Fruit fly (Drosophila melanogaster) whole organism, embryonic: ENCODE data around the gene Cdc6.
A peak's percentile ranks its signal among the peaks of the same experiment; 100 is the strongest.

ENCODE experiments used
- Ada2b ChIP-seq: fragments of 200-800 bp; sonication (Bioruptor generic); IDR thresholded peaks from 2 replicates; pipeline ENCODE4 v1.3.6; 2022; ENCODE audit warnings: missing biosample characterization, missing genetic modification characterization
- BEAF-32 ChIP-seq: fragments of 200-800 bp; sonication (Bioruptor generic); optimal IDR thresholded peaks from 3 replicates; lab custom pipeline; 2017; ENCODE audit warnings: missing biosample characterization, missing genetic modification characterization, mild to moderate bottlenecking, moderate library complexity, missing genetic modification reagents
- Bteb2 ChIP-seq: fragments of 200-800 bp; sonication (Bioruptor generic); optimal IDR thresholded peaks from 2 replicates; lab custom pipeline; 2016; ENCODE audit warnings: missing biosample characterization, missing genetic modification characterization
- CG10431 ChIP-seq: fragments of 200-800 bp; sonication (Bioruptor generic); optimal IDR thresholded peaks from 3 replicates; lab custom pipeline; 2018; ENCODE audit warnings: missing biosample characterization, mild to moderate bottlenecking, missing genetic modification characterization
- CG15073 ChIP-seq: fragments of 200-800 bp; sonication (Bioruptor generic); optimal IDR thresholded peaks from 2 replicates; lab custom pipeline; 2016; ENCODE audit warnings: missing biosample characterization, missing genetic modification characterization
- CG15514 ChIP-seq: fragments of 200-800 bp; sonication (Bioruptor generic); optimal IDR thresholded peaks from 3 replicates; lab custom pipeline; 2017; ENCODE audit warnings: missing biosample characterization, missing genetic modification characterization, mild to moderate bottlenecking, moderate library complexity, missing genetic modification reagents
- CG16813 ChIP-seq: fragments of 200-800 bp; sonication (Bioruptor generic); IDR thresholded peaks from 3 replicates; pipeline ENCODE4 v1.3.6; 2022; ENCODE audit warnings: missing biosample characterization, missing genetic modification characterization; ENCODE audit not compliant: partially characterized antibody
- CG1832 ChIP-seq: fragments of 200-800 bp; sonication (Bioruptor generic); optimal IDR thresholded peaks from 2 replicates; lab custom pipeline; 2017; ENCODE audit warnings: missing biosample characterization, mild to moderate bottlenecking, missing genetic modification characterization, inconsistent platforms
- CG18476 ChIP-seq: fragments of 200-800 bp; sonication (Bioruptor generic); optimal IDR thresholded peaks from 2 replicates; lab custom pipeline; 2016; ENCODE audit warnings: missing biosample characterization, mild to moderate bottlenecking, missing genetic modification characterization
- CG2678 ChIP-seq: fragments of 200-800 bp; sonication (Bioruptor generic); optimal IDR thresholded peaks from 3 replicates; lab custom pipeline; 2019; ENCODE audit warnings: missing biosample characterization, mild to moderate bottlenecking, missing genetic modification characterization, moderate library complexity
- CG2875 ChIP-seq: fragments of 200-800 bp; sonication (Bioruptor generic); optimal IDR thresholded peaks from 2 replicates; lab custom pipeline; 2017; ENCODE audit warnings: missing biosample characterization, mild to moderate bottlenecking, missing genetic modification characterization, missing genetic modification reagents
- CG30403 ChIP-seq: fragments of 200-800 bp; sonication (Bioruptor generic); optimal IDR thresholded peaks from 3 replicates; lab custom pipeline; 2016; ENCODE audit warnings: missing biosample characterization, missing genetic modification characterization
- CG30431 ChIP-seq: fragments of 200-800 bp; sonication (Bioruptor generic); optimal IDR thresholded peaks from 2 replicates; lab custom pipeline; 2017; ENCODE audit warnings: missing biosample characterization, missing genetic modification characterization
- CG3838 ChIP-seq: fragments of 200-800 bp; sonication (Bioruptor generic); optimal IDR thresholded peaks from 3 replicates; lab custom pipeline; 2016; ENCODE audit warnings: missing biosample characterization, missing genetic modification characterization
- CG42726 ChIP-seq: fragments of 200-800 bp; sonication (Bioruptor generic); IDR thresholded peaks from 2 replicates; pipeline ENCODE4 v1.3.6; 2022; ENCODE audit warnings: missing biosample characterization, missing genetic modification characterization; ENCODE audit not compliant: partially characterized antibody
- CG4854 ChIP-seq: fragments of 200-800 bp; sonication (Bioruptor generic); optimal IDR thresholded peaks from 2 replicates; lab custom pipeline; 2016; ENCODE audit warnings: missing biosample characterization, missing genetic modification characterization, inconsistent platforms
- CG7372 ChIP-seq: fragments of 200-800 bp; sonication (Bioruptor generic); IDR thresholded peaks from 2 replicates; pipeline ENCODE4 v1.3.6; 2022; ENCODE audit warnings: missing biosample characterization, missing genetic modification characterization
- CG9932 ChIP-seq: fragments of 200-800 bp; sonication (Bioruptor generic); IDR thresholded peaks from 2 replicates; pipeline ENCODE4 v1.3.6; 2022; ENCODE audit warnings: missing biosample characterization, missing genetic modification characterization
- Dip3 ChIP-seq: fragments of 200-800 bp; sonication (Bioruptor generic); optimal IDR thresholded peaks from 3 replicates; lab custom pipeline; 2016; ENCODE audit warnings: missing biosample characterization, missing genetic modification characterization
- Dll ChIP-seq: fragments of 200-800 bp; sonication (Bioruptor generic); IDR thresholded peaks from 4 replicates; pipeline ENCODE4 v1.3.6; 2022; ENCODE audit warnings: missing biosample characterization, missing genetic modification characterization; ENCODE audit not compliant: partially characterized antibody
- Doc3 ChIP-seq: fragments of 200-800 bp; sonication (Bioruptor generic); IDR thresholded peaks from 3 replicates; pipeline ENCODE4 v1.3.6; 2022; ENCODE audit warnings: missing biosample characterization, missing genetic modification characterization; ENCODE audit not compliant: partially characterized antibody
- Ets65A ChIP-seq: fragments of 200-800 bp; sonication (Bioruptor generic); peaks from one replicate; lab custom pipeline; 2016; ENCODE audit warnings: missing biosample characterization, missing genetic modification characterization
- Lim3 ChIP-seq: fragments of 200-800 bp; sonication (Bioruptor generic); IDR thresholded peaks from 2 replicates; pipeline ENCODE4 v1.3.6; 2022; ENCODE audit warnings: missing biosample characterization, missing genetic modification characterization
- Lpt ChIP-seq: fragments of >200 bp; optimal IDR thresholded peaks from 2 replicates; lab custom pipeline; 2018; ENCODE audit warnings: missing biosample characterization, missing genetic modification characterization
- NC2β ChIP-seq: fragments of 200-800 bp; sonication (Bioruptor generic); optimal IDR thresholded peaks from 2 replicates; lab custom pipeline; 2016; ENCODE audit warnings: missing biosample characterization, missing genetic modification characterization
- Opbp ChIP-seq: fragments of 200-800 bp; sonication (Bioruptor generic); IDR thresholded peaks from 3 replicates; pipeline ENCODE4 v1.3.6; 2022; ENCODE audit warnings: missing biosample characterization, missing genetic modification characterization; ENCODE audit not compliant: partially characterized antibody
- Xrp1 ChIP-seq: fragments of 200-800 bp; sonication (Bioruptor generic); IDR thresholded peaks from 2 replicates; pipeline ENCODE4 v1.3.6; 2022; ENCODE audit warnings: missing biosample characterization, missing genetic modification characterization
- abd-A ChIP-seq: fragments of 200-800 bp; sonication (Bioruptor generic); optimal IDR thresholded peaks from 3 replicates; lab custom pipeline; 2019; ENCODE audit warnings: missing biosample characterization, mild to moderate bottlenecking, missing genetic modification characterization, moderate library complexity
- al ChIP-seq: fragments of 200-800 bp; sonication (Bioruptor generic); IDR thresholded peaks from 2 replicates; pipeline ENCODE4 v1.3.6; 2022; ENCODE audit warnings: missing biosample characterization, missing genetic modification characterization
- cad ChIP-seq: fragments of >200 bp; optimal IDR thresholded peaks from 2 replicates; lab custom pipeline; 2017; ENCODE audit warnings: missing biosample characterization, missing genetic modification characterization
- chif ChIP-seq, 2 experiments: fragments of 200-800 bp; sonication (Bioruptor generic); optimal IDR thresholded peaks; 3 replicates each; lab custom pipeline; 2016; ENCODE audit warnings: missing biosample characterization in 2 of 2, missing genetic modification characterization in 2 of 2
- dan ChIP-seq: fragments of 200-800 bp; sonication (Bioruptor generic); IDR thresholded peaks from 2 replicates; pipeline ENCODE4 v1.3.6; 2022; ENCODE audit warnings: missing biosample characterization, missing genetic modification characterization
- dmrt11E ChIP-seq: fragments of 200-800 bp; sonication (Bioruptor generic); optimal IDR thresholded peaks from 3 replicates; lab custom pipeline; 2018; ENCODE audit warnings: missing biosample characterization, mild to moderate bottlenecking, missing genetic modification characterization, moderate library complexity
- fd102C ChIP-seq: fragments of 200-800 bp; sonication (Bioruptor generic); optimal IDR thresholded peaks from 2 replicates; lab custom pipeline; 2018; ENCODE audit warnings: missing biosample characterization, mild to moderate bottlenecking, missing genetic modification characterization, moderate library complexity
- ftz-f1 ChIP-seq: fragments of 200-800 bp; sonication (Bioruptor generic); optimal IDR thresholded peaks from 2 replicates; lab custom pipeline; 2016; ENCODE audit warnings: missing biosample characterization, missing genetic modification characterization
- gce ChIP-seq: fragments of 200-800 bp; sonication (Bioruptor generic); IDR thresholded peaks from 3 replicates; pipeline ENCODE4 v1.3.6; 2022; ENCODE audit warnings: missing biosample characterization, missing genetic modification characterization
- gfzf ChIP-seq: fragments of 200-800 bp; sonication (Bioruptor generic); optimal IDR thresholded peaks from 2 replicates; lab custom pipeline; 2016; ENCODE audit warnings: missing biosample characterization, mild to moderate bottlenecking, missing genetic modification characterization, moderate library complexity
- hkb ChIP-seq, 2 experiments: fragments of 200-800 bp in 1 of 2; fragments of >200 bp in 1 of 2; sonication (Bioruptor generic) in 1 of 2; IDR thresholded peaks in 1 of 2; optimal IDR thresholded peaks in 1 of 2; 2 replicates each; pipeline versions ENCODE4 v1.3.6 to Lab custom; 2017 to 2022; ENCODE audit warnings: missing biosample characterization in 1 of 2, missing genetic modification characterization in 1 of 2
- ind ChIP-seq: fragments of 200-800 bp; sonication (Bioruptor generic); optimal IDR thresholded peaks from 3 replicates; lab custom pipeline; 2016; ENCODE audit warnings: missing biosample characterization, missing genetic modification characterization
- inv ChIP-seq: fragments of 200-800 bp; sonication (Bioruptor generic); IDR thresholded peaks from 2 replicates; pipeline ENCODE4 v1.3.6; 2022; ENCODE audit warnings: missing biosample characterization, missing genetic modification characterization; ENCODE audit not compliant: partially characterized antibody
- nau ChIP-seq: fragments of 200-800 bp; sonication (Bioruptor generic); optimal IDR thresholded peaks from 3 replicates; lab custom pipeline; 2017; ENCODE audit warnings: missing biosample characterization, mild to moderate bottlenecking, missing genetic modification characterization, missing genetic modification reagents
- rib ChIP-seq: fragments of 200-800 bp; sonication (Bioruptor generic); IDR thresholded peaks from 2 replicates; pipeline ENCODE4 v1.3.6; 2022; ENCODE audit warnings: missing biosample characterization, missing genetic modification characterization
- sima ChIP-seq: fragments of 200-800 bp; sonication (Bioruptor generic); optimal IDR thresholded peaks from 2 replicates; lab custom pipeline; 2016; ENCODE audit warnings: missing biosample characterization, missing genetic modification characterization
- slbo ChIP-seq: fragments of 200-800 bp; sonication (Bioruptor generic); IDR thresholded peaks from 2 replicates; pipeline ENCODE4 v1.3.6; 2022; ENCODE audit warnings: missing biosample characterization, missing genetic modification characterization
- ttk ChIP-seq: fragments of 200-800 bp; sonication (Bioruptor generic); IDR thresholded peaks from 2 replicates; pipeline ENCODE4 v2.1.2; 2022; ENCODE audit warnings: missing biosample characterization, missing genetic modification characterization
- zen2 ChIP-seq: fragments of 200-800 bp; sonication (Bioruptor generic); IDR thresholded peaks from 3 replicates; pipeline ENCODE4 v1.3.6; 2022; ENCODE audit warnings: missing biosample characterization, missing genetic modification characterization; ENCODE audit not compliant: partially characterized antibody

Cdc6 gene

DNA sequence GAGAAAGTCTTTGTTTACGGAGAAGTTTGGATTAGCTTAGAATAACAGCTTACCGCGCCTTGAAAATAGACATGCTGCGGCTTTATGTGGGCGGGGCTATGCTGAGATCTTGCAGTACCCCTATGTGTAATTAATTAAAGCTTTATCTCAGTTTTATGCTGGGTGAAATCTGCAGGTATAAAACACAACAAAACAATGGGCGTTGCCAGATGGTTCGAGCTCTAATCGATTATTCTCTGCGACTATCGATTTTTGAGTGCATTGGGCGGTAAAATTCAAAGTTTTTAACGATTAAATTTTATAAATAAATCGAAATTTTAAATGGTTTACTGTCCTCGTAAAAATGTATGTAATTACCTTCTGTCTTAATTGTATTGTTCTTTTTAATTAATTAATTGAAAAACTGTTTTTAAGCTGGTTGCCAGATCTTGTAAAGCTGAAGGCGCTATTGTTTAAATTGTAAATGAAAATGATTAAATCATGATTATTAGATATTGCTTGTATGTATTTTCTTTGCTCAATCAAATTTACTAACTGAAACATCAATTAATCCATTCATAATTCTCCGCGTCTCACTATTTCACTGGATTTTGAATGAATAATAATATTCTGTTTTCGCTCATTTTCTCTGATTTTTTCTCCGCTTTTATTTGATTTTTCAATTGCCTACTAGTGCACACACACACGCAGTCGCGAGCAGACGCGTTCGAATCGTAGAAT lies 10.0 kb downstream of the Cdc6 start, which contains the start of the genes GAPsec and Zasp66 (continued):
- peak; percentile 39; the same call in 1 of the 3 replicates for TF ChIP-seq Doc3 (GFP tag; lab: Robert Waterston, UW)
- peak; percentile 83 for TF ChIP-seq CG3838 (GFP tag; lab: Kevin White, UChicago)
- 0 out of 2 replicates have a peak, but pooled peaks have one; percentile 9 for TF ChIP-seq inv
- TF ChIP-seq sima (GFP tag; lab: Kevin White, UChicago): no peak
- peak; percentile 41 for TF ChIP-seq BEAF-32
- TF ChIP-seq ttk (GFP tag; lab: Robert Waterston, UW): no peak
- no peak for TF ChIP-seq Dip3
- TF ChIP-seq CG16813: peak; percentile 33; the same call in 2 of the 3 replicates
- peak; percentile 63; the same call in 2 of the 4 replicates for TF ChIP-seq Dll (GFP tag; lab: Robert Waterston, UW)
- 0 out of 3 replicates have a peak, but pooled peaks have one; percentile 31 for TF ChIP-seq Opbp

DNA sequence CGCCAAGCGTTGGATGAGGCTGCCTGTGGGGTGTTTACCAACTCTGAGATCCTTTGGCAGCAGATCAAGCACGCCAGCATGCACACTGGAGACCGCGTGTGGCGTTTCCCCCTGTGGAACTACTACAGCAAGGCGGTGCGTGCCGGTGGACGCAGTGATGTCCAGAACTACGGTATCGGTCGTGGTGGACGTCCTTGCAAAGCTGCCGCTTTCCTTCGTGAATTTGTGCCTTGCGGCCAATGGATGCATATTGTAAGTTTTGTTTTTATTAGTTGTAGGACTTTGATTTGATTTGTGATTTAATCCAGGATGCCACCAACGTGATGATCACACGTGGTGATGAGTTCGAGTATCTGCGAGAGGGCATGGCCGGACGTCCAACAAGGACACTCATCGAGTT lies 12.4 kb downstream of the Cdc6 start:
- TF ChIP-seq abd-A (tag; lab: Kevin White, UChicago) (no peak), Ets65A (GFP tag; lab: Kevin White, UChicago) (peak; percentile 90), zen2 (GFP tag; lab: Robert Waterston, UW) (0 out of 3 replicates have a peak, but pooled peaks have one; percentile 9)

- TF ChIP-seq CG2678 (no peak), dmrt11E (no peak), chif (GFP tag; optimal IDR thresholded peaks at IDR 0.05; lab: Kevin White, UChicago) (no peak), CG4854 (GFP tag; lab: Kevin White, UChicago) (no peak), gfzf (GFP tag; lab: Kevin White, UChicago) (no peak), CG7372 (no peak), hkb (optimal IDR thresholded peaks at IDR 0.05; lab: Kevin White, UChicago) (no peak), hkb (GFP tag; IDR thresholded peaks at IDR 0.05; lab: Robert Waterston, UW) (no peak), CG30431 (GFP tag; lab: Kevin White, UChicago) (no peak), Ada2b (GFP tag; lab: Robert Waterston, UW) (no peak), gce (GFP tag; lab: Robert Waterston, UW) (no peak), Xrp1 (GFP tag; lab: Robert Waterston, UW) (no peak), CG15514 (GFP tag; lab: Kevin White, UChicago) (no peak), CG10431 (GFP tag; lab: Kevin White, UChicago) (no peak), CG9932 (GFP tag; lab: Robert Waterston, UW) (no peak), CG15073 (GFP tag; lab: Kevin White, UChicago) (no peak), Lpt (GFP tag; lab: Kevin White, UChicago) (no peak), nau (GFP tag; lab: Kevin White, UChicago) (no peak)
- TF ChIP-seq, all 482 proteins: peak for 0
These were observed 14.3 kb downstream of the Cdc6 start, which contains the start of gene S-Lap2 for dm6 chr3L:8619588-8619987. Gene S-Lap2, plus strand, starts transcription at chr3L:8619888.

DNA sequence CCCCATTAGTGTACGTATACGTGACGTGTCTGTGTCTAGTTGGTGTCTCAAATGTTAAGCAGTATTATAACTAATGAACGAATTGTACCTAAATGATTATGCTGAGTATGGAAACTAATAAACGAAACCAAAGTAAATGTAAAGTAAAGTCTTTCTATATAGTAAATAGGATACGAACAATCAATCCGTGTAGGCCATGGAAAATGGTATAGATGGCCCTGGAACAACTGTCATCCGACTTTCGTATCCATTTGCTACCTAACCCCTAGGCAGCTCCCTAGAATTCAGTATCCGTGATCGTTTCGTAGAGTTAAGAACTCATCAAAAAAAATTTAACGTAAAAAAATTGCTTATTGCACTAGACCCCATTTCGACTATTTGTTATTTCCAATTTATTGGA lies 16.9 kb downstream of the Cdc6 start, which contains the start of gene S-Lap1:
S-Lap1 (plus strand) TSS at position 301 of the 400 bp plus-strand sequence.
- TF ChIP-seq NC2β (GFP tag; lab: Kevin White, UChicago) (no peak), slbo (GFP tag; lab: Robert Waterston, UW) (no peak), chif (GFP tag; optimal IDR thresholded peaks at IDR 0.05; lab: Kevin White, UChicago) (no peak), CG30403 (GFP tag; lab: Kevin White, UChicago) (no peak), CG42726 (GFP tag; lab: Robert Waterston, UW) (no peak), cad (GFP tag; lab: Kevin White, UChicago) (no peak), rib (GFP tag; lab: Robert Waterston, UW) (no peak), al (no peak), CG18476 (GFP tag; lab: Kevin White, UChicago) (no peak), Lim3 (GFP tag; lab: Robert Waterston, UW) (no peak), CG1832 (no peak), Bteb2 (GFP tag; lab: Kevin White, UChicago) (no peak), fd102C (GFP tag; lab: Kevin White, UChicago) (no peak), ind (no peak), dan (GFP tag; lab: Robert Waterston, UW) (no peak), CG2875 (GFP tag; lab: Kevin White, UChicago) (no peak), ftz-f1 (GFP tag; lab: Kevin White, UChicago) (no peak)
